Worm (Caenorhabditis elegans): Measurements from ENCODE around the gene C56G2.22.

The C56G2.22 gene

ce11 chrIII:6353084-6353483 lies 6.8 kb downstream of the C56G2.22 start, which contains the start of gene akap-1:
akap-1 (plus strand) TSS chrIII:6353384.
- no peak for TF ChIP-seq elt-1 (tag; optimal IDR thresholded peaks at IDR 0.05; ENCODE audit: borderline replicate concordance, insufficient read depth)
- TF ChIP-seq hlh-1 (tag; optimal IDR thresholded peaks at IDR 0.05) = no peak
- no peak for TF ChIP-seq nhr-12 (tag; optimal IDR thresholded peaks at IDR 0.05)
- no peak for TF ChIP-seq lsy-2 (tag; optimal IDR thresholded peaks at IDR 0.05)
- no peak for TF ChIP-seq nhr-2 (tag; optimal IDR thresholded peaks at IDR 0.05)
- TF ChIP-seq snpc-4 (tag; optimal IDR thresholded peaks at IDR 0.05) = no peak
- TF ChIP-seq mep-1 (tag; optimal IDR thresholded peaks at IDR 0.05) = no peak
- no peak for TF ChIP-seq ces-1 (GFP tag; optimal IDR thresholded peaks at IDR 0.05)
- TF ChIP-seq mab-5 (tag; optimal IDR thresholded peaks at IDR 0.05) = no peak
- no peak for TF ChIP-seq ztf-11 (tag; optimal IDR thresholded peaks at IDR 0.05)
- no peak for TF ChIP-seq zip-8 (tag; optimal IDR thresholded peaks at IDR 0.05)
- no peak for TF ChIP-seq unc-62 (GFP tag; optimal IDR thresholded peaks at IDR 0.05)
- TF ChIP-seq tbx-8 (GFP tag; optimal IDR thresholded peaks at IDR 0.05) = no peak
- no peak for TF ChIP-seq ham-2 (GFP tag; optimal IDR thresholded peaks at IDR 0.05)

- TF ChIP-seq mls-2 (tag; optimal IDR thresholded peaks at IDR 0.05) = no peak
- TF ChIP-seq mep-1 (tag; optimal IDR thresholded peaks at IDR 0.05) = no peak
- TF ChIP-seq ceh-43 (GFP tag; optimal IDR thresholded peaks at IDR 0.05) = no peak
- TF ChIP-seq hlh-1 (tag; optimal IDR thresholded peaks at IDR 0.05) = no peak
- TF ChIP-seq sem-2 (GFP tag; optimal IDR thresholded peaks at IDR 0.05) = no peak
- TF ChIP-seq ceh-83 (GFP tag; optimal IDR thresholded peaks at IDR 0.05) = no peak
- TF ChIP-seq ceh-39 (tag; optimal IDR thresholded peaks at IDR 0.05) = no peak
- TF ChIP-seq snpc-4 (tag; optimal IDR thresholded peaks at IDR 0.05) = no peak
- no peak for TF ChIP-seq nhr-12 (tag; optimal IDR thresholded peaks at IDR 0.05)
- no peak for TF ChIP-seq ces-1 (GFP tag; optimal IDR thresholded peaks at IDR 0.05)
- no peak for TF ChIP-seq M03D4.4 (tag; optimal IDR thresholded peaks at IDR 0.05)
- TF ChIP-seq tbx-8 (GFP tag; optimal IDR thresholded peaks at IDR 0.05) = no peak
- TF ChIP-seq unc-62 (GFP tag; optimal IDR thresholded peaks at IDR 0.05) = no peak
- TF ChIP-seq lsy-2 (tag; optimal IDR thresholded peaks at IDR 0.05) = no peak
- no peak for TF ChIP-seq cnd-1 (tag; optimal IDR thresholded peaks at IDR 0.05)
- TF ChIP-seq elt-3 (tag; optimal IDR thresholded peaks at IDR 0.05) = no peak
- TF ChIP-seq nhr-2 (tag; optimal IDR thresholded peaks at IDR 0.05) = no peak
- TF ChIP-seq pha-4 (tag; optimal IDR thresholded peaks at IDR 0.05) = no peak
- no peak for TF ChIP-seq nhr-76 (tag; optimal IDR thresholded peaks at IDR 0.05)
Measured at ce11 chrIII:6355359-6355758, 9.1 kb downstream of the C56G2.22 start.

ce11 chrIII:6356007-6356406 lies 9.8 kb downstream of the C56G2.22 start:
- no peak for TF ChIP-seq elt-1 (tag; optimal IDR thresholded peaks at IDR 0.05; ENCODE audit: borderline replicate concordance, insufficient read depth)

- TF ChIP-seq blmp-1 (tag; optimal IDR thresholded peaks at IDR 0.05) (no peak), nhr-237 (tag; optimal IDR thresholded peaks at IDR 0.05) (no peak), nhr-12 (tag; optimal IDR thresholded peaks at IDR 0.05) (no peak), mls-2 (tag; optimal IDR thresholded peaks at IDR 0.05) (no peak), zip-8 (tag; optimal IDR thresholded peaks at IDR 0.05) (no peak), lsy-2 (tag; optimal IDR thresholded peaks at IDR 0.05) (no peak), elt-3 (tag; optimal IDR thresholded peaks at IDR 0.05) (no peak), hlh-1 (tag; optimal IDR thresholded peaks at IDR 0.05) (no peak), lin-32 (GFP tag; optimal IDR thresholded peaks at IDR 0.05) (no peak)
Measured at ce11 chrIII:6356764-6357163, 10.5 kb downstream of the C56G2.22 start.

ce11 chrIII:6358704-6359103 lies 12.5 kb downstream of the C56G2.22 start:
- no peak for TF ChIP-seq nhr-76 (tag; optimal IDR thresholded peaks at IDR 0.05)
- TF ChIP-seq ceh-39 (tag; optimal IDR thresholded peaks at IDR 0.05) = no peak
- no peak for TF ChIP-seq unc-120 (tag; optimal IDR thresholded peaks at IDR 0.05; ENCODE audit: poor library complexity, severe bottlenecking)
- no peak for TF ChIP-seq zip-8 (tag; optimal IDR thresholded peaks at IDR 0.05)
- no peak for TF ChIP-seq unc-62 (GFP tag; optimal IDR thresholded peaks at IDR 0.05)
- TF ChIP-seq ztf-11 (tag; optimal IDR thresholded peaks at IDR 0.05) = no peak
- TF ChIP-seq tbx-8 (GFP tag; optimal IDR thresholded peaks at IDR 0.05) = no peak

ce11 chrIII:6359171-6359854 lies 13.1 kb downstream of the C56G2.22 start:
- no peak for TF ChIP-seq flh-1 (GFP tag; optimal IDR thresholded peaks at IDR 0.05)
- TF ChIP-seq tbx-8 (GFP tag; optimal IDR thresholded peaks at IDR 0.05) = no peak
- no peak for TF ChIP-seq ceh-83 (GFP tag; optimal IDR thresholded peaks at IDR 0.05)
- TF ChIP-seq blmp-1 (tag; optimal IDR thresholded peaks at IDR 0.05) = no peak
- TF ChIP-seq mls-2 (tag; optimal IDR thresholded peaks at IDR 0.05) = no peak
- TF ChIP-seq ces-1 (GFP tag; optimal IDR thresholded peaks at IDR 0.05) = no peak
- no peak for TF ChIP-seq lin-32 (GFP tag; optimal IDR thresholded peaks at IDR 0.05)
